Worm (Caenorhabditis elegans) whole organism, midembryonic: ENCODE data around the gene cox-16.
A peak's percentile ranks its signal among the peaks of the same experiment; 100 is the strongest.

Source experiments
- cog-1 ChIP-seq: sonication (generic microtip); optimal IDR thresholded peaks from 2 replicates; lab custom pipeline; 2016; ENCODE audit warnings: missing genetic modification characterization, missing compliant biosample characterization
- flt-1 ChIP-seq: fragments of 200-800 bp; sonication (Bioruptor generic); IDR thresholded peaks from 2 replicates; pipeline ENCODE4 v1.3.6; 2022; ENCODE audit warnings: missing genetic modification characterization, missing compliant biosample characterization
- med-1 ChIP-seq: sonication (generic microtip); optimal IDR thresholded peaks from 2 replicates; lab custom pipeline; 2017; ENCODE audit warnings: missing genetic modification characterization, mild to moderate bottlenecking, missing compliant biosample characterization, antibody characterized with exemption, missing genetic modification reagents; ENCODE audit not compliant: insufficient read depth
- ref-1 ChIP-seq: fragments of 200-800 bp; sonication (Bioruptor generic); conservative IDR thresholded peaks from 2 replicates; pipeline ENCODE4 v1.3.6; 2022; ENCODE audit warnings: missing genetic modification reagents, missing genetic modification characterization, missing compliant biosample characterization
- tab-1 ChIP-seq: fragments of 200-800 bp; sonication (Bioruptor generic); IDR thresholded peaks from 2 replicates; pipeline ENCODE4 v1.3.6; 2022; ENCODE audit warnings: missing genetic modification characterization, missing compliant biosample characterization
- ztf-29 ChIP-seq: fragments of 200-800 bp; sonication (Bioruptor generic); IDR thresholded peaks from 2 replicates; pipeline ENCODE4 v1.3.6; 2022; ENCODE audit warnings: missing genetic modification reagents, missing genetic modification characterization, missing compliant biosample characterization

- no peak for TF ChIP-seq tab-1 (GFP tag; lab: Robert Waterston, UW)
- peak; percentile 73 for TF ChIP-seq cog-1 (tag; lab: Kevin White, UChicago)
- no peak for TF ChIP-seq flt-1 (GFP tag; lab: Robert Waterston, UW)
- TF ChIP-seq ztf-29 (GFP tag; lab: Robert Waterston, UW), result 0 out of 2 replicates have a peak, but pooled peaks have one; percentile 19
- no peak for TF ChIP-seq ref-1 (GFP tag; lab: Robert Waterston, UW)
- TF ChIP-seq med-1, result no peak
Measured at ce11 chrV:5580517-5580916, 44.5 kb upstream of the cox-16 start.
